Fruit fly (Drosophila melanogaster) whole organism, pupa: ENCODE measurements around the gene mtTFB2.

ENCODE experiments used
- CG10348 ChIP-seq: fragments of 200-800 bp; sonication (Bioruptor generic); IDR thresholded peaks from 2 replicates; pipeline ENCODE4 v1.3.6; 2022; ENCODE audit warnings: missing biosample characterization, missing genetic modification characterization
- CG12605 ChIP-seq: fragments of 200-800 bp; sonication (Bioruptor generic); IDR thresholded peaks from 2 replicates; pipeline ENCODE4 v1.3.6; 2022; ENCODE audit warnings: missing biosample characterization, missing genetic modification characterization
- CG14655 ChIP-seq: fragments of 200-800 bp; sonication (Bioruptor generic); optimal IDR thresholded peaks from 3 replicates; lab custom pipeline; 2017; ENCODE audit warnings: mild to moderate bottlenecking, missing biosample characterization, missing genetic modification reagents, missing genetic modification characterization
- CG32121 ChIP-seq: fragments of 200-800 bp; sonication (Bioruptor generic); IDR thresholded peaks from 2 replicates; pipeline ENCODE4 v1.3.6; 2022; ENCODE audit warnings: missing biosample characterization, missing genetic modification characterization
- CG8301 ChIP-seq: fragments of 200-800 bp; sonication (Bioruptor generic); optimal IDR thresholded peaks from 2 replicates; lab custom pipeline; 2018; ENCODE audit warnings: missing biosample characterization, mild to moderate bottlenecking, missing genetic modification characterization
- D1 ChIP-seq: fragments of 200-800 bp; sonication (Bioruptor generic); optimal IDR thresholded peaks from 2 replicates; lab custom pipeline; 2018; ENCODE audit warnings: missing biosample characterization, mild to moderate bottlenecking, missing genetic modification characterization, moderate library complexity
- EcR ChIP-seq: fragments of 200-800 bp; sonication (Bioruptor generic); optimal IDR thresholded peaks from 3 replicates; lab custom pipeline; 2019; ENCODE audit warnings: missing biosample characterization, missing genetic modification characterization, mild to moderate bottlenecking, moderate library complexity, missing genetic modification reagents
- Ets98B ChIP-seq: fragments of 200-800 bp; sonication (Bioruptor generic); IDR thresholded peaks from 2 replicates; pipeline ENCODE4 v1.3.6; 2022; ENCODE audit warnings: missing biosample characterization, missing genetic modification characterization
- Pif1A ChIP-seq: fragments of 200-800 bp; sonication (Bioruptor generic); optimal IDR thresholded peaks from 3 replicates; lab custom pipeline; 2016; ENCODE audit warnings: missing biosample characterization, missing genetic modification characterization
- rn ChIP-seq: fragments of 200-800 bp; sonication (Bioruptor generic); IDR thresholded peaks from 2 replicates; pipeline ENCODE4 v1.3.6; 2022; ENCODE audit warnings: missing biosample characterization, missing genetic modification characterization

- TF ChIP-seq Ets98B (GFP tag; lab: Robert Waterston, UW) (no peak), CG12605 (GFP tag; lab: Robert Waterston, UW) (no peak), EcR (GFP tag; lab: Kevin White, UChicago) (no peak), Pif1A (no peak), rn (GFP tag; lab: Robert Waterston, UW) (no peak), D1 (tag; lab: Kevin White, UChicago) (no peak), CG14655 (GFP tag; lab: Kevin White, UChicago) (no peak), CG8301 (no peak), CG10348 (GFP tag; lab: Robert Waterston, UW) (no peak), CG32121 (GFP tag; lab: Robert Waterston, UW) (no peak)
These were observed 7.5 kb downstream of the mtTFB2 start, which contains the start of the genes Fancl and Npc2e for dm6 chr3R:10052695-10053382.
